Worm (Caenorhabditis elegans) whole organism, L4 larva: ENCODE measurements around the gene srj-9.
"Not testable (repeated sequence)": the region's sequence is repeated elsewhere in the genome, so short reads cannot be mapped to it uniquely, and the experiment has no call there.

ENCODE experiments used
- R02D3.7 ChIP-seq: fragments of 150-350 bp; sonication (generic microtip); optimal IDR thresholded peaks from 3 replicates; lab custom pipeline; 2014; ENCODE audit warnings: missing biosample characterization, missing genetic modification characterization
- Y48G9A.11 ChIP-seq: fragments of 200-800 bp; sonication (Bioruptor generic); IDR thresholded peaks from 2 replicates; pipeline ENCODE4 v1.3.6; 2022; ENCODE audit warnings: missing genetic modification reagents, missing genetic modification characterization, missing compliant biosample characterization
- Y5F2A.4 ChIP-seq: fragments of 200-800 bp; sonication (Bioruptor generic); optimal IDR thresholded peaks from 2 replicates; lab custom pipeline; 2018; ENCODE audit warnings: mild to moderate bottlenecking, missing genetic modification characterization, missing compliant biosample characterization
- ZK546.5 ChIP-seq, 2 experiments: sonication (generic microtip); optimal IDR thresholded peaks; 2 replicates each; lab custom pipeline; 2017; ENCODE audit warnings: missing biosample characterization in 2 of 2, missing genetic modification characterization in 2 of 2
- ama-1 ChIP-seq: fragments of 150-350 bp; optimal IDR thresholded peaks from 2 replicates; lab custom pipeline; 2014; ENCODE audit warnings: inconsistent platforms, mixed read lengths
- attf-4 ChIP-seq: sonication (generic microtip); optimal IDR thresholded peaks from 3 replicates; lab custom pipeline; 2017; ENCODE audit warnings: missing biosample characterization, missing genetic modification characterization
- ceh-20 ChIP-seq: fragments of 200-800 bp; sonication (Bioruptor generic); IDR thresholded peaks from 2 replicates; pipeline ENCODE4 v1.3.6; 2022; ENCODE audit warnings: missing genetic modification reagents, missing genetic modification characterization, missing compliant biosample characterization
- ceh-44 ChIP-seq: fragments of 200-800 bp; sonication (Bioruptor generic); IDR thresholded peaks from 2 replicates; pipeline ENCODE4 v1.3.6; 2022; ENCODE audit warnings: missing genetic modification reagents, missing genetic modification characterization, missing compliant biosample characterization
- daf-16 ChIP-seq, 3 experiments: sonication (generic microtip); optimal IDR thresholded peaks; 2 replicates each; lab custom pipeline; 2016 to 2017; ENCODE audit warnings: missing genetic modification characterization in 3 of 3, missing genetic modification reagents in 3 of 3, mild to moderate bottlenecking in 2 of 3, missing compliant biosample characterization in 2 of 3, missing biosample characterization in 1 of 3, moderate library complexity in 1 of 3
- dmd-6 ChIP-seq: fragments of 200-800 bp; sonication (Bioruptor generic); IDR thresholded peaks from 2 replicates; pipeline ENCODE4 v1.3.6; 2022; ENCODE audit warnings: missing genetic modification reagents, missing genetic modification characterization, missing compliant biosample characterization
- dve-1 ChIP-seq: sonication (generic microtip); optimal IDR thresholded peaks from 2 replicates; lab custom pipeline; 2017; ENCODE audit warnings: antibody characterized with exemption, mild to moderate bottlenecking, missing genetic modification characterization, missing compliant biosample characterization; ENCODE audit not compliant: insufficient read depth
- fkh-10 ChIP-seq: fragments of 150-350 bp; optimal IDR thresholded peaks from 2 replicates; lab custom pipeline; 2014; ENCODE audit warnings: missing biosample characterization, missing genetic modification reagents, missing genetic modification characterization
- fos-1 ChIP-seq: fragments of 150-350 bp; optimal IDR thresholded peaks from 2 replicates; lab custom pipeline; 2014; ENCODE audit warnings: missing biosample characterization, missing genetic modification characterization
- hlh-11 ChIP-seq: fragments of 200-800 bp; sonication (Bioruptor generic); optimal IDR thresholded peaks from 2 replicates; lab custom pipeline; 2018; ENCODE audit warnings: mild to moderate bottlenecking, missing genetic modification characterization, missing compliant biosample characterization
- lin-38 ChIP-seq: fragments of 200-800 bp; sonication (Bioruptor generic); IDR thresholded peaks from 2 replicates; pipeline ENCODE4 v1.3.6; 2022; ENCODE audit warnings: missing genetic modification reagents, missing genetic modification characterization, missing compliant biosample characterization
- lin-39 ChIP-seq: fragments of 150-350 bp; optimal IDR thresholded peaks from 2 replicates; lab custom pipeline; 2014; ENCODE audit warnings: missing biosample characterization, missing genetic modification reagents, missing genetic modification characterization
- madf-9 ChIP-seq: fragments of 200-800 bp; sonication (Bioruptor generic); conservative IDR thresholded peaks from 2 replicates; pipeline ENCODE4 v1.3.6; 2022; ENCODE audit warnings: missing genetic modification reagents, missing genetic modification characterization, missing compliant biosample characterization
- mdt-29 ChIP-seq: fragments of 200-800 bp; sonication (Bioruptor generic); IDR thresholded peaks from 2 replicates; pipeline ENCODE4 v1.3.6; 2022; ENCODE audit warnings: missing genetic modification reagents, missing genetic modification characterization, missing compliant biosample characterization
- mep-1 ChIP-seq: fragments of 150-350 bp; sonication (generic microtip); optimal IDR thresholded peaks from 3 replicates; lab custom pipeline; 2014; ENCODE audit warnings: missing biosample characterization, missing genetic modification characterization
- mes-2 ChIP-seq: sonication (generic microtip); optimal IDR thresholded peaks from 2 replicates; lab custom pipeline; 2016; ENCODE audit warnings: missing genotype, mild to moderate bottlenecking, missing genetic modification characterization, missing compliant biosample characterization; ENCODE audit not compliant: poor library complexity, severe bottlenecking
- mxl-2 ChIP-seq: fragments of 200-800 bp; sonication (Bioruptor generic); conservative IDR thresholded peaks from 2 replicates; pipeline ENCODE4 v1.3.6; 2022; ENCODE audit warnings: missing genetic modification reagents, missing genetic modification characterization, missing compliant biosample characterization
- nhr-25 ChIP-seq: sonication (generic microtip); optimal IDR thresholded peaks from 2 replicates; lab custom pipeline; 2017; ENCODE audit warnings: missing genetic modification characterization, mild to moderate bottlenecking, missing compliant biosample characterization, antibody characterized with exemption, moderate library complexity, borderline replicate concordance; ENCODE audit not compliant: insufficient read depth
- nhr-42 ChIP-seq: fragments of 200-800 bp; sonication (Bioruptor generic); IDR thresholded peaks from 2 replicates; pipeline ENCODE4 v1.3.6; 2022; ENCODE audit warnings: missing genetic modification characterization, missing compliant biosample characterization
- nhr-48 ChIP-seq: sonication (generic microtip); optimal IDR thresholded peaks from 2 replicates; lab custom pipeline; 2016; ENCODE audit warnings: mild to moderate bottlenecking, missing genetic modification characterization, missing compliant biosample characterization
- pha-4 ChIP-seq, 2 experiments: fragments of 150-350 bp in 1 of 2; fragments of 200-800 bp in 1 of 2; sonication (Bioruptor generic) in 1 of 2; IDR thresholded peaks in 1 of 2; optimal IDR thresholded peaks in 1 of 2; 2 replicates each; pipeline versions ENCODE4 v1.3.6 to Lab custom; 2014 to 2022; ENCODE audit warnings: missing genetic modification characterization in 2 of 2, missing genetic modification reagents in 2 of 2, missing biosample characterization in 1 of 2, missing compliant biosample characterization in 1 of 2
- saeg-2 ChIP-seq: fragments of 200-800 bp; sonication (Bioruptor generic); IDR thresholded peaks from 2 replicates; pipeline ENCODE4 v1.3.6; 2022; ENCODE audit warnings: missing genetic modification reagents, missing genetic modification characterization, missing compliant biosample characterization
- sdz-12 ChIP-seq: fragments of 200-800 bp; sonication (Bioruptor generic); optimal IDR thresholded peaks from 2 replicates; lab custom pipeline; 2018; ENCODE audit warnings: mild to moderate bottlenecking, missing genetic modification characterization, missing compliant biosample characterization
- set-16 ChIP-seq: fragments of 200-800 bp; sonication (Bioruptor generic); IDR thresholded peaks from 2 replicates; pipeline ENCODE4 v1.3.6; 2022; ENCODE audit warnings: missing genetic modification reagents, missing genetic modification characterization, missing compliant biosample characterization
- skn-1 ChIP-seq: fragments of 150-350 bp; optimal IDR thresholded peaks from 2 replicates; lab custom pipeline; 2014; ENCODE audit warnings: missing biosample characterization, missing genetic modification characterization
- snpc-1.2 ChIP-seq: fragments of 200-800 bp; sonication (Bioruptor generic); IDR thresholded peaks from 2 replicates; pipeline ENCODE4 v1.3.6; 2022; ENCODE audit warnings: missing genetic modification reagents, missing genetic modification characterization, missing compliant biosample characterization
- spr-1 ChIP-seq: sonication (generic microtip); optimal IDR thresholded peaks from 2 replicates; lab custom pipeline; 2016; ENCODE audit warnings: mild to moderate bottlenecking, missing genetic modification characterization, missing compliant biosample characterization
- spr-3 ChIP-seq: fragments of 200-800 bp; sonication (Bioruptor generic); optimal IDR thresholded peaks from 2 replicates; lab custom pipeline; 2018; ENCODE audit warnings: mild to moderate bottlenecking, missing genetic modification characterization, missing compliant biosample characterization
- vab-7 ChIP-seq: fragments of 200-800 bp; sonication (Bioruptor generic); IDR thresholded peaks from 2 replicates; pipeline ENCODE4 v1.3.6; 2022; ENCODE audit warnings: missing genetic modification reagents, missing genetic modification characterization, missing compliant biosample characterization
- ztf-7 ChIP-seq: fragments of 150-350 bp; optimal IDR thresholded peaks from 2 replicates; lab custom pipeline; 2014; ENCODE audit warnings: missing biosample characterization, missing genetic modification characterization

srj-9 gene

ce11 chrV:3394694-3395240 lies 37.0 kb upstream of the srj-9 start, which contains the start of gene T20D4.15:
Gene T20D4.15 (minus strand): TSS chrV:3394744.
- no peak for TF ChIP-seq lin-39 (tag; lab: Kevin White, UChicago)
- no peak for TF ChIP-seq madf-9
- no peak for TF ChIP-seq mes-2
- TF ChIP-seq snpc-1.2 (GFP tag; lab: Robert Waterston, UW) = no peak
- TF ChIP-seq ZK546.5 (tag; optimal IDR thresholded peaks at IDR 0.05; lab: Kevin White, UChicago) = no peak
- no peak for TF ChIP-seq nhr-25 (tag; lab: Kevin White, UChicago)
- TF ChIP-seq mdt-29 (GFP tag; lab: Robert Waterston, UW) = no peak
- TF ChIP-seq pha-4 (GFP tag; IDR thresholded peaks at IDR 0.05; lab: Robert Waterston, UW) = no peak
- no peak for TF ChIP-seq pha-4 (tag; optimal IDR thresholded peaks at IDR 0.05; lab: Kevin White, UChicago)
- TF ChIP-seq Y48G9A.11 = no peak
- TF ChIP-seq set-16 (GFP tag; lab: Robert Waterston, UW) = peak; percentile 60; the same call in 1 of the 2 replicates
- no peak for TF ChIP-seq sdz-12
- no peak for TF ChIP-seq mxl-2
- peak; percentile 19 for TF ChIP-seq hlh-11 (tag; lab: Kevin White, UChicago)
- TF ChIP-seq dmd-6 = peak; percentile 15; the same call in 1 of the 2 replicates
- TF ChIP-seq, all 104 proteins: peak for 3

DNA sequence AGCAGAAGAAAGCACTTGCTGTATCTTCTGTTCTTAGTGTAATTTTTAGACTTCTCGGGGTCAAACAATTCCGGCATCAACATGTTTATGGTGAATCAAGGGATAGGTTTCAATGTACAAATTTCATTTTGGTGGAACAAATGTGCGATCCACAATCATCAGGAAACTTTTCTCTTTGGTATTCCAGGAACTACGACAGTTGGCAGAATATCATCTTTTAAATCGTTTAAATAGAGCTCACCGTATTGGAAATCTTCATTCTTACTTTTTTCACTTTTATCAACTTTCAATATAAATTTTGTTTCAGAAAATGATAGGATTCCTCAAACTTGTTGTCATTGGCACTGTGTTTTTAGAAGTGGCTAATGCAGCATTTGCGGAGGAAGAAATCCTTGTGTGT lies 35.0 kb upstream of the srj-9 start, which contains the start of gene T20D4.12:
TSS of gene T20D4.12 (plus strand) at position 301 of the 400 bp plus-strand sequence.
- peak in 1 of 2 experiments; percentile 79 for TF ChIP-seq daf-16 (GFP tag; optimal IDR thresholded peaks at IDR 0.05; lab: Kevin White, UChicago)
- TF ChIP-seq daf-16 (tag; optimal IDR thresholded peaks at IDR 0.05; lab: Kevin White, UChicago) = not testable (repeated sequence)
- TF ChIP-seq, all 104 proteins: peak for 1; not testable (repeated sequence) for 103

DNA sequence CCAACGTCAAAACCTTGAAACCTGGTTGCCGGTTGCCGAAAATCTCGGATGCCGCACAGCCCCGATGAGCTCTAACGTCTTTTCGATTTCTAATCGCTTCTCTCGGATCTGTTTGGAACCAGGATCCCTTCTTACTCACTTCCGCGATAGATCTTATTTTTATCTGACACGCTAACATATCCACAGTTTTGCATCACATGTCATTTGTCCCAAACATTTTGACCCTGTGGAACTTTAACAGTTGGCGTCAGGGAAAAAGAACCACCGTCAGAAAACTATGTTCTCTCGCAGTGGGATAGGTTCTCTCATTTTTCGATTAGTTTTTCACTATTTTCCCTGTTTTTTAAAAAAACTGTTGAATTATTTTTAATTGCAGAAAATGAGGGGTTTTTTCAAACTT lies 33.4 kb upstream of the srj-9 start, which contains the start of gene T20D4.11:
TSS of gene T20D4.11 (plus strand) at position 377 of the 400 bp plus-strand sequence.
- TF ChIP-seq nhr-48 (tag; lab: Kevin White, UChicago) (no peak), ceh-44 (GFP tag; lab: Robert Waterston, UW) (no peak), daf-16 (GFP tag; optimal IDR thresholded peaks at IDR 0.05; lab: Kevin White, UChicago) (peak in 1 of 2 experiments; percentile 62), daf-16 (tag; optimal IDR thresholded peaks at IDR 0.05; lab: Kevin White, UChicago) (no peak), saeg-2 (no peak), mes-2 (no peak), nhr-42 (GFP tag; lab: Robert Waterston, UW) (no peak), hlh-11 (tag; lab: Kevin White, UChicago) (peak; percentile 28), fos-1 (tag; lab: Kevin White, UChicago) (no peak), pha-4 (GFP tag; IDR thresholded peaks at IDR 0.05; lab: Robert Waterston, UW) (no peak), pha-4 (tag; optimal IDR thresholded peaks at IDR 0.05; lab: Kevin White, UChicago) (no peak), dve-1 (tag; lab: Kevin White, UChicago) (no peak), ztf-7 (tag; lab: Kevin White, UChicago) (no peak), fkh-10 (no peak), attf-4 (tag; lab: Kevin White, UChicago) (no peak), vab-7 (GFP tag; lab: Robert Waterston, UW) (no peak), spr-1 (tag; lab: Kevin White, UChicago) (no peak), R02D3.7 (tag; lab: Kevin White, UChicago) (no peak), ceh-20 (GFP tag; lab: Robert Waterston, UW) (no peak), spr-3 (GFP tag; lab: Kevin White, UChicago) (no peak)

- TF ChIP-seq daf-16 (GFP tag; optimal IDR thresholded peaks at IDR 0.05; lab: Kevin White, UChicago) = peak in 1 of 2 experiments; percentile 25
- TF ChIP-seq daf-16 (tag; optimal IDR thresholded peaks at IDR 0.05; lab: Kevin White, UChicago) = not testable (repeated sequence)
Measured at ce11 chrV:3399952-3400351, 31.8 kb upstream of the srj-9 start, which contains the start of gene T20D4.10. Gene T20D4.10 (plus strand): TSS chrV:3400252.

ce11 chrV:3408602-3409001 lies 23.1 kb upstream of the srj-9 start, which contains the start of gene T20D4.7:
Gene T20D4.7 (plus strand): TSS chrV:3408902.
- TF ChIP-seq mdt-29 (GFP tag; lab: Robert Waterston, UW) (no peak), Y5F2A.4 (GFP tag; lab: Kevin White, UChicago) (no peak), attf-4 (tag; lab: Kevin White, UChicago) (no peak), mep-1 (tag; lab: Kevin White, UChicago) (no peak), lin-38 (no peak), ama-1 (lab: Kevin White, UChicago) (no peak), skn-1 (tag; lab: Kevin White, UChicago) (no peak)
